Worm (Caenorhabditis elegans): ENCODE measurements around the gene F54C9.14.

The F54C9.14 gene

DNA sequence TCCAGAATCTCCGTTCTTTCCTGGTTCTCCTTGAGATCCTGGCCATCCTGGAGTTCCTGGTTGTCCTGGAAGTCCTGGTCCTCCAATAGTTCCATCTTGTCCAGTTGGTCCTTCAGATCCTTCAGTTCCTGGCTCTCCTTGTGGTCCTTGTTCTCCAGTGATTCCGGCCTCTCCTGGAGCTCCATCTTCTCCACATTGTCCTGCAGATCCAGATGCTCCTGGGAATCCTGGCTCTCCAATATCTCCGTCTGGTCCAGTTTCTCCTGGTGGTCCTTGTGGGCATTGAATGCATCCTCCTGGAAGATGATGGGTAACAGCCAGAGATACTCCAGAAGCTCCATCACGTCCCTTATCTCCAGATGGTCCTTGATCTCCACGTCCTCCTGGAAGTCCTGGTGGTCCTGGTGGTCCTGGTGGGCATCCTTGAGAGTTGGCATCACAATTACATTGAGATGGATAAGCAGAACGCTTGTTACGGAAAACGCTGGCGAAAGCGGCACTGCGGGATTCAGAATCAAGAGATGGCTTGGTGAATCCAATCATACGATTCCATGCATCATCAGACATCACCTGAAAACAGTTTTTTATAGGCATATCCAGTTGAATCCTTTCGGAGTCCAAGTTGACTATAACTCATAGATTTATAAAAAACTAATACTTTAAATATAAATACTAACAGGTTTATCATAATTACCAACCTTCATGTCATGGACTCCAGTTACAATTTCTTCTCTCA is 6.3 kb downstream of the F54C9.14 start (continued):
- no peak for TF ChIP-seq lin-35 (GFP tag; optimal IDR thresholded peaks at IDR 0.05)

DNA sequence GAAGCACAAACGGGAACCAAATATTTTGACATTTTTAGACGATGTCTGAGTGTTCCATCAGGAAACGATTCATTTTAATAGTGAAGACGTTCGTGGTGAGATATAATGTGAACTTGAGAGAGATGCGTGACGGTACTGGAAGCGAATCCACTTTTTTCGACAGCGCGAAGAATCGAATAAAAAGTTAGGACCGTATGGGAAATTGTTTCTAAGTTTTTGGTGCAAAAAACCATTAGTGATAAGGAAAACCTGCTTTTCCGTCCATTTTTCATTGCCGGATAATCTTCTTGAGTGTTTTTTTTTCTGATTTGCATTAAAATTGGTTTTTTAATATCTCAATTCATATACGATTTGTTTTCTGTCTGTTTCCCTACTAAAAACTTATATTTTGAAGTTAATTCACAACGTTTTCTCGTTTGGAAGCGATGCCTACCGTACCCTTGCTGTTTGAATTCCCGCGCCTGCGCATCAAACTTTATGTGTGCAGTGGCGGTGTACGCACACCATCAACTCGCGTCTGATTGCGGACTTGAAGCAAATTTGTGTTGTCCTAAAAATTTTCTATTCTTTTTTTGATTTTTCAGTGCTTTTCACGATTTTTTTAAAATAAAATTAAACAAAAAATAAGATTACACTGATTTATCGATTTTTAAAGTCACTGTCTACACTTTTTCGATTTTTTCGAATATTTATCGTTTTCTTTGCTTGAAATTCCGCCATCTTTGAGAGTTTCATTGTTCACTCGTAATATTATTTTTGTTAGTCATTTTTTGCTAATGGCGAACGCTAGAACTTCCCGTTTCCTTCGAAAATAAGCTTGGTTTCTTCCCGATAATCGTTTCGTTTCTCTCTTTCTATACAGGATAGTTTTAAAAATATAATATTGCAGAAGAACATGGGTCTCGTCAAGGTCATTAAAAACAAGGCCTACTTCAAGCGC is 7.2 kb downstream of the F54C9.14 start, which contains the start of the genes col-38 and rpl-5:
TSS of gene col-38 (minus strand) at position 51 of the 940 bp plus-strand sequence.
TSS of gene rpl-5 (plus strand) at position 890 of the 940 bp plus-strand sequence.
- TF ChIP-seq ztf-28 (GFP tag; IDR thresholded peaks at IDR 0.05) (0 out of 2 replicates have a peak, but pooled peaks have one; percentile 36), madf-6 (GFP tag; IDR thresholded peaks at IDR 0.05) (peak; percentile 80), attf-5 (GFP tag; optimal IDR thresholded peaks at IDR 0.05) (peak; percentile 94), F37B4.10 (GFP tag; IDR thresholded peaks at IDR 0.05) (no peak), lin-40 (tag; optimal IDR thresholded peaks at IDR 0.05) (peak; percentile 56), B0019.2 (GFP tag; conservative IDR thresholded peaks at IDR 0.05) (0 out of 2 replicates have a peak, but pooled peaks have one; percentile 27), fkh-3 (tag; optimal IDR thresholded peaks at IDR 0.05) (no peak), hlh-12 (tag; optimal IDR thresholded peaks at IDR 0.05) (no peak), mel-28 (tag; optimal IDR thresholded peaks at IDR 0.05; ENCODE audit: borderline replicate concordance) (no peak), tbx-9 (tag; optimal IDR thresholded peaks at IDR 0.05; ENCODE audit: borderline replicate concordance) (no peak), ceh-40 (GFP tag; IDR thresholded peaks at IDR 0.05) (no peak), sptf-2 (GFP tag; optimal IDR thresholded peaks at IDR 0.05) (no peak), cebp-2 (GFP tag; IDR thresholded peaks at IDR 0.05) (no peak), pbrm-1 (GFP tag; IDR thresholded peaks at IDR 0.05) (peak; percentile 83), cebp-1 (GFP tag; IDR thresholded peaks at IDR 0.05) (peak; percentile 25; the same call in 1 of the 2 replicates), cebp-1 (tag; optimal IDR thresholded peaks at IDR 0.05) (peak; percentile 72), repo-1 (tag; optimal IDR thresholded peaks at IDR 0.05) (no peak), aptf-3 (GFP tag; IDR thresholded peaks at IDR 0.05) (no peak), mxl-1 (tag; optimal IDR thresholded peaks at IDR 0.05) (no peak), rcor-1 (GFP tag; IDR thresholded peaks at IDR 0.05) (peak; percentile 69; the same call in 1 of the 2 replicates), ccch-3 (GFP tag; optimal IDR thresholded peaks at IDR 0.05) (no peak), lin-54 (GFP tag; optimal IDR thresholded peaks at IDR 0.05) (peak; percentile 98), ztf-3 (GFP tag; optimal IDR thresholded peaks at IDR 0.05) (no peak), die-1 (tag; optimal IDR thresholded peaks at IDR 0.05) (no peak), hsf-1 (GFP tag; IDR thresholded peaks at IDR 0.05) (peak; percentile 36; the same call in 1 of the 2 replicates), nhr-80 (tag; optimal IDR thresholded peaks at IDR 0.05) (peak; percentile 52), somi-1 (GFP tag; optimal IDR thresholded peaks at IDR 0.05) (no peak), Y79H2A.3 (GFP tag; conservative IDR thresholded peaks at IDR 0.05) (no peak), xnd-1 (tag; optimal IDR thresholded peaks at IDR 0.05) (peak; percentile 43), ZK185.1 (tag; optimal IDR thresholded peaks at IDR 0.05; ENCODE audit: poor library complexity, severe bottlenecking) (peak; percentile 58), dpff-1 (tag; optimal IDR thresholded peaks at IDR 0.05) (no peak), tbp1 (GFP tag; optimal IDR thresholded peaks at IDR 0.05) (peak; percentile 63), pha-4 (tag; optimal IDR thresholded peaks at IDR 0.05) (peak; percentile 57), snpc-4 (GFP tag; optimal IDR thresholded peaks at IDR 0.05) (peak; percentile 37), snpc-4 (tag; optimal IDR thresholded peaks at IDR 0.05) (peak; percentile 36 to 75 (median 56)), ets-4 (GFP tag; optimal IDR thresholded peaks at IDR 0.05) (no peak), nfya-1 (tag; optimal IDR thresholded peaks at IDR 0.05; ENCODE audit: borderline replicate concordance, insufficient read depth) (no peak), Y53F4B.3 (GFP tag; IDR thresholded peaks at IDR 0.05) (no peak), dox-1 (GFP tag; IDR thresholded peaks at IDR 0.05) (peak; percentile 83), him-1 (tag; optimal IDR thresholded peaks at IDR 0.05) (peak; percentile 25), lsy-27 (tag; optimal IDR thresholded peaks at IDR 0.05; ENCODE audit: borderline replicate concordance, insufficient read depth) (no peak), C17E4.6 (GFP tag; IDR thresholded peaks at IDR 0.05) (no peak), F33H1.4 (GFP tag; IDR thresholded peaks at IDR 0.05) (peak; percentile 79)

All from whole organism, young adult.